ENCODE assay signal across 5 worm cellular contexts in the genomic region with DNA sequence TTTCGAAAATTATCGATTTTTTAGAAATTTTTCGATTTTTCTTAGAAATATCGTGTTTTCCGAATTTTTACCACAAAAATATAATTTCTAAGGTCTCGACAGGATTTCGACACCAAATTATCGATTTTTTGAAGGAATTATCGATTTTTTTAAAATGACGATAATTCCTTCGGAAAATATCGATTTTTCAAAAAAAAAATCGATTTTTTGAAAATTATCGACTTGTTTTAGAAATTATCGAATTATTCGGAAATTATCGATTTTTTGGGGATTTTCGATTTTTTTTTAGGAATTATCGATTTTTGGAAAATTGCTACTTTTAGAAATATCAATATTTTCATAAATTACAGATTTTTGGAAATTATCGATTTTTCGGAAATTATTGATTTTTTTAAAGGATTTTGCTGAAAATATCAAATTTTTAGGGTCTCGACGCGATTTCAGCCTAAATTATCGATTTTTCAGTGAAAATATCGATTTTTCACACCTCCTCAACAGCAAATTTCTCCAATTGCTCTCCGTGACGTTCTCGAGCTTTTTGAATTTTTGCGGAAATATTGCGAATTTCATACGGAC.
TF ChIP-seq lines count a peak whose summit lies in the region.

No protein-coding gene starts in this region.

TF ChIP-seq in whole organism, L3 larva, 47 proteins besides CTCF, POLR2A, EP300 and RAD21:
- TF ChIP-seq jun-1 (tag; optimal IDR thresholded peaks at IDR 0.05; lab: Kevin White, UChicago) (no peak), ztf-11 (tag; optimal IDR thresholded peaks at IDR 0.05; lab: Kevin White, UChicago) (no peak), ceh-28 (tag; optimal IDR thresholded peaks at IDR 0.05; lab: Kevin White, UChicago) (peak; percentile 99)

TF ChIP-seq in whole organism, L4 larva, 104 proteins besides CTCF, POLR2A, EP300 and RAD21:
- TF ChIP-seq ceh-28 (tag; optimal IDR thresholded peaks at IDR 0.05; lab: Kevin White, UChicago), result peak; percentile 100
- TF ChIP-seq lim-7 (GFP tag; IDR thresholded peaks at IDR 0.05; lab: Robert Waterston, UW), result no peak

TF ChIP-seq in whole organism, late embryonic, 69 proteins besides CTCF, POLR2A, EP300 and RAD21:
- TF ChIP-seq ceh-34 (tag; optimal IDR thresholded peaks at IDR 0.05; lab: Kevin White, UChicago), result no peak
- no peak for TF ChIP-seq C08G9.2 (tag; optimal IDR thresholded peaks at IDR 0.05; lab: Kevin White, UChicago)
- TF ChIP-seq nhr-232 (tag; optimal IDR thresholded peaks at IDR 0.05; lab: Kevin White, UChicago), result no peak
- TF ChIP-seq che-1 (tag; optimal IDR thresholded peaks at IDR 0.05; lab: Kevin White, UChicago), result no peak
- no peak for TF ChIP-seq sox-2 (GFP tag; IDR thresholded peaks at IDR 0.05; lab: Robert Waterston, UW)
- no peak for TF ChIP-seq ama-1 (optimal IDR thresholded peaks at IDR 0.05; lab: Kevin White, UChicago)
- peak; percentile 97 for TF ChIP-seq ceh-48 (tag; optimal IDR thresholded peaks at IDR 0.05; lab: Kevin White, UChicago)

TF ChIP-seq in whole organism, midembryonic, 9 proteins besides CTCF, POLR2A, EP300 and RAD21:
- TF ChIP-seq T22C8.4 (GFP tag; IDR thresholded peaks at IDR 0.05; lab: Robert Waterston, UW) (peak; percentile 94), ref-1 (GFP tag; conservative IDR thresholded peaks at IDR 0.05; lab: Robert Waterston, UW) (no peak)

TF ChIP-seq in whole organism, mixed stage, embryonic, 35 proteins besides CTCF, POLR2A, EP300 and RAD21:
- TF ChIP-seq nhr-28 (tag; optimal IDR thresholded peaks at IDR 0.05; lab: Kevin White, UChicago), result no peak
- peak; percentile 56 for TF ChIP-seq ceh-39 (tag; optimal IDR thresholded peaks at IDR 0.05; lab: Kevin White, UChicago)
- no peak for TF ChIP-seq lin-32 (GFP tag; optimal IDR thresholded peaks at IDR 0.05; lab: Kevin White, UChicago)
- TF ChIP-seq tbx-8 (GFP tag; optimal IDR thresholded peaks at IDR 0.05; lab: Kevin White, UChicago), result no peak
- no peak for TF ChIP-seq ces-1 (GFP tag; optimal IDR thresholded peaks at IDR 0.05; lab: Kevin White, UChicago)
- no peak for TF ChIP-seq nhr-2 (tag; optimal IDR thresholded peaks at IDR 0.05; lab: Kevin White, UChicago)
- TF ChIP-seq drap-1 (GFP tag; optimal IDR thresholded peaks at IDR 0.05; lab: Kevin White, UChicago), result no peak
- TF ChIP-seq hlh-1 (tag; optimal IDR thresholded peaks at IDR 0.05; lab: Kevin White, UChicago), result no peak
